Comparison of ENCODE assay signal across 3 worm cellular contexts in the genomic region with DNA sequence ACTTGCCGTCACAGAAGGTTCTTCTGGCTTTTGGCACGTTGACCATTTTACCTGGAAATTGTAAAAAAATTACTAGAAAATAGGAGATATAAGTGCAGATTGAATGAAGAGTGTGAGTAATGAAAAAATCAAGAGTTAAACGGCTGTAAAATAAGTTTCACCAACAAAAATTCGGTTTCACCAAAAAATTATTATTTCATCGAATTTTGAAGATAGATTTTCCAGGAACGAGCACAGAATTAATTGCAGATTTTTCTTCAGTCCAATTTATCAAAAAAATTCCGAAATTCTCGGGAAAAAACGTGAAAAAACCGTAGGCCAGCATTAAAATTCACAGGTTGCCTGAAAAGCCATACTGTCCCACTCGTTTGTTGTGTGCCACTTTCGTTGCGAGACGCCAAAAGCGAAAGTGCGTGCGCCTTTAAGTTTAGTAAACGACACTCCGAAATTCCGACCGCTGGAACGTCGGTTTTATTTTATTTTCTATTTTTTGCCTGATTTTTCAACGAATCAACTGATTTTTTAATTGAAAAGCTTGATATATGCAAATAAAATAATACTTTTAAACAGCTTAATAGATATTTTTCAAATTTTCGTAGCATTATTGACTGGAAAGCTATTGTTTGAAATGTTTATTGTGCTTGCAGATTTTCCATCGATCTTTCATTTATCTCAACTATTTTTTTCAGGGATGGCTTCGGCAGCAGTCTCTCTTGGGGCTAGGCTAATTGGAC.
TF ChIP-seq lines count a peak whose summit lies in the region.

rpl-36.A (minus strand) TSS at position 51 of the 734 bp plus-strand sequence.
nuo-1 (plus strand) TSS at position 684 of the 734 bp plus-strand sequence.

TF ChIP-seq in whole organism, L1 larva, 84 proteins besides CTCF, POLR2A, EP300 and RAD21 (continued from another document and continues in another):
- peak; percentile 54 for TF ChIP-seq nhr-90 (tag; optimal IDR thresholded peaks at IDR 0.05; lab: Kevin White, UChicago; ENCODE audit: poor library complexity)
- peak; percentile 69 for TF ChIP-seq unc-86 (tag; optimal IDR thresholded peaks at IDR 0.05; lab: Kevin White, UChicago)
- peak; percentile 97 for TF ChIP-seq blmp-1 (tag; optimal IDR thresholded peaks at IDR 0.05; lab: Kevin White, UChicago)
- TF ChIP-seq grh-1 (GFP tag; IDR thresholded peaks at IDR 0.05; lab: Robert Waterston, UW), result peak; percentile 58
- TF ChIP-seq unc-30 (tag; optimal IDR thresholded peaks at IDR 0.05; lab: Kevin White, UChicago), result no peak
- peak; percentile 98 to 99 for TF ChIP-seq lsy-2 (tag; optimal IDR thresholded peaks at IDR 0.05; lab: Kevin White, UChicago)
- peak; percentile 29 for TF ChIP-seq vab-15 (tag; optimal IDR thresholded peaks at IDR 0.05; lab: Kevin White, UChicago)
- TF ChIP-seq ceh-63 (GFP tag; optimal IDR thresholded peaks at IDR 0.05; lab: Kevin White, UChicago), result no peak
- peak; percentile 80 to 86 (median 84) for TF ChIP-seq dpl-1 (GFP tag; optimal IDR thresholded peaks at IDR 0.05; lab: Kevin White, UChicago)
- TF ChIP-seq xbp-1 (tag; optimal IDR thresholded peaks at IDR 0.05; lab: Kevin White, UChicago), result peak; percentile 79
- no peak for TF ChIP-seq sox-4 (tag; optimal IDR thresholded peaks at IDR 0.05; lab: Kevin White, UChicago)
- no peak for TF ChIP-seq Y116A8C.19 (tag; optimal IDR thresholded peaks at IDR 0.05; lab: Kevin White, UChicago; ENCODE audit: borderline replicate concordance)
- peak; percentile 88 for TF ChIP-seq lin-14 (GFP tag; optimal IDR thresholded peaks at IDR 0.05; lab: Kevin White, UChicago)
- TF ChIP-seq ztf-11 (tag; optimal IDR thresholded peaks at IDR 0.05; lab: Kevin White, UChicago), result peak in 1 of 2 experiments; percentile 25
- TF ChIP-seq ceh-8 (GFP tag; optimal IDR thresholded peaks at IDR 0.05; lab: Kevin White, UChicago), result no peak
- TF ChIP-seq hlh-4 (tag; optimal IDR thresholded peaks at IDR 0.05; lab: Kevin White, UChicago), result no peak
- peak; percentile 81 for TF ChIP-seq swsn-7 (tag; optimal IDR thresholded peaks at IDR 0.05; lab: Kevin White, UChicago)
- TF ChIP-seq fos-1 (tag; optimal IDR thresholded peaks at IDR 0.05; lab: Kevin White, UChicago), result peak; percentile 73
- peak; percentile 61 for TF ChIP-seq snpc-4 (tag; optimal IDR thresholded peaks at IDR 0.05; lab: Kevin White, UChicago)
- TF ChIP-seq fkh-4 (tag; optimal IDR thresholded peaks at IDR 0.05; lab: Kevin White, UChicago; ENCODE audit: borderline replicate concordance), result no peak
- TF ChIP-seq tlp-1 (tag; optimal IDR thresholded peaks at IDR 0.05; lab: Kevin White, UChicago), result no peak
- TF ChIP-seq ces-1 (GFP tag; optimal IDR thresholded peaks at IDR 0.05; lab: Kevin White, UChicago), result no peak
- TF ChIP-seq nhr-237 (tag; optimal IDR thresholded peaks at IDR 0.05; lab: Kevin White, UChicago), result peak; percentile 56
- peak; percentile 38 for TF ChIP-seq C04F5.9 (tag; optimal IDR thresholded peaks at IDR 0.05; lab: Kevin White, UChicago)
- TF ChIP-seq egl-13 (tag; optimal IDR thresholded peaks at IDR 0.05; lab: Kevin White, UChicago), result no peak
- no peak for TF ChIP-seq sptf-1 (tag; optimal IDR thresholded peaks at IDR 0.05; lab: Kevin White, UChicago)
- peak; percentile 69 for TF ChIP-seq jun-1 (tag; optimal IDR thresholded peaks at IDR 0.05; lab: Kevin White, UChicago)
- TF ChIP-seq mef-2 (tag; optimal IDR thresholded peaks at IDR 0.05; lab: Kevin White, UChicago), result peak; percentile 15
- TF ChIP-seq tbx-2 (tag; optimal IDR thresholded peaks at IDR 0.05; lab: Kevin White, UChicago), result peak; percentile 77
- no peak for TF ChIP-seq nhr-76 (tag; optimal IDR thresholded peaks at IDR 0.05; lab: Kevin White, UChicago)
- TF ChIP-seq unc-62 (GFP tag; optimal IDR thresholded peaks at IDR 0.05; lab: Kevin White, UChicago), result no peak
- peak; percentile 94 for TF ChIP-seq unc-130 (tag; optimal IDR thresholded peaks at IDR 0.05; lab: Kevin White, UChicago)
- no peak for TF ChIP-seq aha-1 (tag; optimal IDR thresholded peaks at IDR 0.05; lab: Kevin White, UChicago)
- peak; percentile 85 for TF ChIP-seq isw-1 (GFP tag; IDR thresholded peaks at IDR 0.05; lab: Robert Waterston, UW)
- no peak for TF ChIP-seq sup-37 (GFP tag; optimal IDR thresholded peaks at IDR 0.05; lab: Kevin White, UChicago)
- TF ChIP-seq lin-15B (tag; optimal IDR thresholded peaks at IDR 0.05; lab: Kevin White, UChicago), result peak; percentile 85
- TF ChIP-seq nhr-77 (tag; optimal IDR thresholded peaks at IDR 0.05; lab: Kevin White, UChicago), result peak; percentile 76
- TF ChIP-seq ets-5 (GFP tag; IDR thresholded peaks at IDR 0.05; lab: Robert Waterston, UW), result no peak
- TF ChIP-seq efl-1 (optimal IDR thresholded peaks at IDR 0.05; lab: Kevin White, UChicago), result peak; percentile 88 to 91
- peak; percentile 82 to 98 for TF ChIP-seq efl-1 (GFP tag; optimal IDR thresholded peaks at IDR 0.05 in 1 of 2; lab: Kevin White, UChicago)

TF ChIP-seq in whole organism, L3 larva, 47 proteins besides CTCF, POLR2A, EP300 and RAD21 (continued from another document):
- TF ChIP-seq ceh-28 (tag; optimal IDR thresholded peaks at IDR 0.05; lab: Kevin White, UChicago), result peak; percentile 41
- TF ChIP-seq nhr-11 (tag; optimal IDR thresholded peaks at IDR 0.05; lab: Kevin White, UChicago), result no peak
- no peak for TF ChIP-seq ceh-82 (tag; optimal IDR thresholded peaks at IDR 0.05; lab: Kevin White, UChicago)
- TF ChIP-seq jun-1 (tag; optimal IDR thresholded peaks at IDR 0.05; lab: Kevin White, UChicago), result peak; percentile 31
- peak; percentile 17 for TF ChIP-seq fkh-10 (GFP tag; optimal IDR thresholded peaks at IDR 0.05; lab: Kevin White, UChicago)
- TF ChIP-seq nhr-25 (tag; optimal IDR thresholded peaks at IDR 0.05; lab: Kevin White, UChicago), result peak; percentile 83
- TF ChIP-seq ztf-11 (tag; optimal IDR thresholded peaks at IDR 0.05; lab: Kevin White, UChicago), result no peak
- TF ChIP-seq pha-4 (tag; optimal IDR thresholded peaks at IDR 0.05; lab: Kevin White, UChicago), result peak; percentile 96
- TF ChIP-seq nhr-237 (tag; optimal IDR thresholded peaks at IDR 0.05; lab: Kevin White, UChicago), result no peak
- TF ChIP-seq R02D3.7 (tag; optimal IDR thresholded peaks at IDR 0.05; lab: Kevin White, UChicago), result peak; percentile 45
- peak; percentile 96 for TF ChIP-seq egl-5 (tag; optimal IDR thresholded peaks at IDR 0.05; lab: Kevin White, UChicago)
- no peak for TF ChIP-seq daf-12 (tag; optimal IDR thresholded peaks at IDR 0.05; lab: Kevin White, UChicago)
- TF ChIP-seq ceh-9 (tag; optimal IDR thresholded peaks at IDR 0.05; lab: Kevin White, UChicago), result no peak
- peak; percentile 92 for TF ChIP-seq nhr-23 (tag; optimal IDR thresholded peaks at IDR 0.05; lab: Kevin White, UChicago)
- TF ChIP-seq fkh-2 (tag; optimal IDR thresholded peaks at IDR 0.05; lab: Kevin White, UChicago), result no peak
- TF ChIP-seq snpc-4 (tag; optimal IDR thresholded peaks at IDR 0.05; lab: Kevin White, UChicago), result peak; percentile 80
- peak; percentile 83 for TF ChIP-seq skn-1 (tag; optimal IDR thresholded peaks at IDR 0.05; lab: Kevin White, UChicago)
- peak; percentile 41 for TF ChIP-seq nhr-43 (tag; optimal IDR thresholded peaks at IDR 0.05; lab: Kevin White, UChicago; ENCODE audit: poor library complexity, severe bottlenecking)
- TF ChIP-seq lin-15B (tag; optimal IDR thresholded peaks at IDR 0.05; lab: Kevin White, UChicago), result peak; percentile 92

TF ChIP-seq in whole organism, young adult, 124 proteins besides CTCF, POLR2A, EP300 and RAD21 (continued from another document and continues in another):
- TF ChIP-seq pbrm-1 (GFP tag; IDR thresholded peaks at IDR 0.05; lab: Robert Waterston, UW) (peak; percentile 14; the same call in 1 of the 2 replicates), ceh-100 (GFP tag; IDR thresholded peaks at IDR 0.05; lab: Robert Waterston, UW) (no peak), hmg-20 (GFP tag; IDR thresholded peaks at IDR 0.05; lab: Robert Waterston, UW) (no peak), F10E7.11 (tag; optimal IDR thresholded peaks at IDR 0.05; lab: Kevin White, UChicago) (no peak), K12H6.12 (tag; optimal IDR thresholded peaks at IDR 0.05; lab: Kevin White, UChicago) (peak; percentile 46), lin-54 (GFP tag; optimal IDR thresholded peaks at IDR 0.05; lab: Kevin White, UChicago) (peak; percentile 73), lin-35 (GFP tag; optimal IDR thresholded peaks at IDR 0.05; lab: Kevin White, UChicago) (peak in 1 of 3 experiments; percentile 67), nfya-2 (GFP tag; IDR thresholded peaks at IDR 0.05; lab: Robert Waterston, UW) (no peak), atf-7 (tag; optimal IDR thresholded peaks at IDR 0.05; lab: Kevin White, UChicago) (no peak), B0336.3 (GFP tag; IDR thresholded peaks at IDR 0.05; lab: Robert Waterston, UW) (no peak), B0261.1 (tag; optimal IDR thresholded peaks at IDR 0.05; lab: Kevin White, UChicago) (no peak), egl-44 (GFP tag; IDR thresholded peaks at IDR 0.05; lab: Robert Waterston, UW) (no peak), sdz-38 (tag; optimal IDR thresholded peaks at IDR 0.05; lab: Kevin White, UChicago) (no peak), pha-4 (tag; optimal IDR thresholded peaks at IDR 0.05; lab: Kevin White, UChicago) (peak; percentile 64), madf-6 (GFP tag; IDR thresholded peaks at IDR 0.05; lab: Robert Waterston, UW) (peak; percentile 70), ztf-25 (GFP tag; IDR thresholded peaks at IDR 0.05; lab: Robert Waterston, UW) (no peak), hrde-1 (tag; optimal IDR thresholded peaks at IDR 0.05; lab: Kevin White, UChicago; ENCODE audit: borderline replicate concordance) (no peak), lin-26 (GFP tag; IDR thresholded peaks at IDR 0.05; lab: Robert Waterston, UW) (no peak), dpff-1 (tag; optimal IDR thresholded peaks at IDR 0.05; lab: Kevin White, UChicago) (no peak), F57A8.1 (GFP tag; optimal IDR thresholded peaks at IDR 0.05; lab: Kevin White, UChicago) (no peak), ceh-40 (GFP tag; IDR thresholded peaks at IDR 0.05; lab: Robert Waterston, UW) (no peak), hlh-26 (GFP tag; conservative IDR thresholded peaks at IDR 0.05; lab: Robert Waterston, UW) (no peak), lag-1 (GFP tag; IDR thresholded peaks at IDR 0.05; lab: Robert Waterston, UW) (no peak), lin-40 (tag; optimal IDR thresholded peaks at IDR 0.05; lab: Kevin White, UChicago) (peak; percentile 27), K11D2.4 (GFP tag; IDR thresholded peaks at IDR 0.05; lab: Robert Waterston, UW) (0 out of 2 replicates have a peak, but pooled peaks have one; percentile 9), ztf-26 (tag; optimal IDR thresholded peaks at IDR 0.05; lab: Kevin White, UChicago) (no peak), nhr-90 (tag; optimal IDR thresholded peaks at IDR 0.05; lab: Kevin White, UChicago) (no peak), F57C9.4 (tag; optimal IDR thresholded peaks at IDR 0.05; lab: Kevin White, UChicago) (no peak), hmg-1.2 (GFP tag; IDR thresholded peaks at IDR 0.05; lab: Robert Waterston, UW) (peak; percentile 42; the same call in 1 of the 2 replicates), hlh-12 (tag; optimal IDR thresholded peaks at IDR 0.05; lab: Kevin White, UChicago) (no peak), aptf-2 (GFP tag; conservative IDR thresholded peaks at IDR 0.05; lab: Robert Waterston, UW) (no peak), attf-3 (GFP tag; conservative IDR thresholded peaks at IDR 0.05; lab: Robert Waterston, UW) (peak; percentile 92), tbp1 (GFP tag; optimal IDR thresholded peaks at IDR 0.05; lab: Kevin White, UChicago) (peak; percentile 47), egl-18 (GFP tag; IDR thresholded peaks at IDR 0.05; lab: Robert Waterston, UW) (no peak), Y56A3A.18 (GFP tag; IDR thresholded peaks at IDR 0.05; lab: Robert Waterston, UW) (no peak), F55B11.4 (tag; optimal IDR thresholded peaks at IDR 0.05; lab: Kevin White, UChicago; ENCODE audit: borderline replicate concordance, insufficient read depth) (no peak), dpl-1 (GFP tag; optimal IDR thresholded peaks at IDR 0.05; lab: Kevin White, UChicago) (peak; percentile 22), ceh-58 (GFP tag; IDR thresholded peaks at IDR 0.05; lab: Robert Waterston, UW) (no peak), snpc-3.4 (tag; optimal IDR thresholded peaks at IDR 0.05; lab: Kevin White, UChicago) (peak; percentile 60), repo-1 (tag; optimal IDR thresholded peaks at IDR 0.05; lab: Kevin White, UChicago) (no peak), F23B12.7 (tag; optimal IDR thresholded peaks at IDR 0.05; lab: Kevin White, UChicago; ENCODE audit: insufficient read depth) (peak; percentile 91), akir-1 (GFP tag; optimal IDR thresholded peaks at IDR 0.05; lab: Kevin White, UChicago) (no peak), attf-5 (GFP tag; optimal IDR thresholded peaks at IDR 0.05; lab: Kevin White, UChicago) (peak; percentile 89), him-1 (tag; optimal IDR thresholded peaks at IDR 0.05; lab: Kevin White, UChicago) (peak; percentile 30), tlf-1 (GFP tag; optimal IDR thresholded peaks at IDR 0.05; lab: Kevin White, UChicago) (no peak), C06A6.2 (GFP tag; conservative IDR thresholded peaks at IDR 0.05; lab: Robert Waterston, UW) (no peak), unc-130 (GFP tag; optimal IDR thresholded peaks at IDR 0.05; lab: Kevin White, UChicago) (no peak), let-607 (tag; optimal IDR thresholded peaks at IDR 0.05; lab: Kevin White, UChicago) (no peak), nhr-80 (tag; optimal IDR thresholded peaks at IDR 0.05; lab: Kevin White, UChicago) (peak; percentile 32), egrh-3 (GFP tag; IDR thresholded peaks at IDR 0.05; lab: Robert Waterston, UW) (no peak), gei-17 (GFP tag; optimal IDR thresholded peaks at IDR 0.05; lab: Kevin White, UChicago) (no peak), attf-6 (GFP tag; IDR thresholded peaks at IDR 0.05; lab: Robert Waterston, UW) (no peak), F39B2.1 (GFP tag; IDR thresholded peaks at IDR 0.05; lab: Robert Waterston, UW) (no peak), B0035.1 (tag; optimal IDR thresholded peaks at IDR 0.05; lab: Kevin White, UChicago) (no peak), nfya-1 (tag; optimal IDR thresholded peaks at IDR 0.05; lab: Kevin White, UChicago; ENCODE audit: borderline replicate concordance, insufficient read depth) (no peak), ekl-4 (GFP tag; IDR thresholded peaks at IDR 0.05; lab: Robert Waterston, UW) (0 out of 2 replicates have a peak, but pooled peaks have one; percentile 10), Y67H2A.10 (GFP tag; conservative IDR thresholded peaks at IDR 0.05; lab: Robert Waterston, UW) (no peak), let-526 (GFP tag; IDR thresholded peaks at IDR 0.05; lab: Robert Waterston, UW) (no peak), ama-1 (optimal IDR thresholded peaks at IDR 0.05; lab: Kevin White, UChicago) (no peak), ama-1 (GFP tag; optimal IDR thresholded peaks at IDR 0.05; lab: Kevin White, UChicago) (no peak), nhr-27 (tag; optimal IDR thresholded peaks at IDR 0.05; lab: Kevin White, UChicago) (no peak), B0019.2 (GFP tag; conservative IDR thresholded peaks at IDR 0.05; lab: Robert Waterston, UW) (peak; percentile 57), tbx-9 (tag; optimal IDR thresholded peaks at IDR 0.05; lab: Kevin White, UChicago; ENCODE audit: borderline replicate concordance) (no peak), die-1 (tag; optimal IDR thresholded peaks at IDR 0.05; lab: Kevin White, UChicago) (no peak), D2030.7 (GFP tag; IDR thresholded peaks at IDR 0.05; lab: Robert Waterston, UW) (peak; percentile 71), efl-1 (GFP tag; optimal IDR thresholded peaks at IDR 0.05; lab: Kevin White, UChicago) (peak; percentile 13), F52B5.7 (tag; optimal IDR thresholded peaks at IDR 0.05; lab: Kevin White, UChicago) (no peak), Y53G8AR.9 (GFP tag; conservative IDR thresholded peaks at IDR 0.05; lab: Robert Waterston, UW) (no peak), F33H1.4 (GFP tag; IDR thresholded peaks at IDR 0.05; lab: Robert Waterston, UW) (peak; percentile 95), ztf-28 (GFP tag; IDR thresholded peaks at IDR 0.05; lab: Robert Waterston, UW) (no peak), aptf-3 (GFP tag; IDR thresholded peaks at IDR 0.05; lab: Robert Waterston, UW) (no peak), ceh-91 (GFP tag; IDR thresholded peaks at IDR 0.05; lab: Robert Waterston, UW) (peak; percentile 65)
